Fruit fly (Drosophila melanogaster) S2 (cell line): ENCODE measurements around the gene betaggt-I.

Experiments
- CG8478 ChIP-seq: fragments of >200 bp; optimal IDR thresholded peaks from 2 replicates; lab custom pipeline; 2018
- CTCF ChIP-seq, 2 experiments: fragments of >200 bp; optimal IDR thresholded peaks; 2 replicates each; lab custom pipeline; 2018

Gene betaggt-I

dm6 chr2L:4945300-4945699 lies at the start of gene betaggt-I, which contains the start of gene mRpL24:
Gene betaggt-I (plus strand): TSS chr2L:4945579.
Gene mRpL24 (minus strand): TSS chr2L:4945361.
- no peak for TF ChIP-seq CG8478 (lab: Kevin White, UChicago)
- no peak for TF ChIP-seq CTCF (optimal IDR thresholded peaks at IDR 0.05; lab: Kevin White, UChicago)

dm6 chr2L:4895902-4896301 lies 49.5 kb upstream of the betaggt-I start:
- TF ChIP-seq CTCF (optimal IDR thresholded peaks at IDR 0.05; lab: Kevin White, UChicago) (no peak), CG8478 (lab: Kevin White, UChicago) (no peak)

dm6 chr2L:4896484-4897205 lies 48.7 kb upstream of the betaggt-I start:
- TF ChIP-seq CG8478 (lab: Kevin White, UChicago) = no peak
- no peak for TF ChIP-seq CTCF (optimal IDR thresholded peaks at IDR 0.05; lab: Kevin White, UChicago)

- TF ChIP-seq CTCF (optimal IDR thresholded peaks at IDR 0.05; lab: Kevin White, UChicago) = no peak
- TF ChIP-seq CG8478 (lab: Kevin White, UChicago) = no peak
These were observed 47.2 kb upstream of the betaggt-I start for dm6 chr2L:4898165-4898564.

- TF ChIP-seq CG8478 (lab: Kevin White, UChicago) (no peak), CTCF (optimal IDR thresholded peaks at IDR 0.05; lab: Kevin White, UChicago) (no peak)
These were observed 45.5 kb upstream of the betaggt-I start for dm6 chr2L:4899599-4900559.

dm6 chr2L:4903838-4904237 lies 41.5 kb upstream of the betaggt-I start:
- TF ChIP-seq CTCF (optimal IDR thresholded peaks at IDR 0.05; lab: Kevin White, UChicago) (no peak), CG8478 (lab: Kevin White, UChicago) (no peak)

dm6 chr2L:4905365-4906280 lies 39.8 kb upstream of the betaggt-I start:
- no peak for TF ChIP-seq CTCF (optimal IDR thresholded peaks at IDR 0.05; lab: Kevin White, UChicago)
- TF ChIP-seq CG8478 (lab: Kevin White, UChicago) = no peak

- no peak for TF ChIP-seq CTCF (optimal IDR thresholded peaks at IDR 0.05; lab: Kevin White, UChicago)
- no peak for TF ChIP-seq CG8478 (lab: Kevin White, UChicago)
These were observed 38.7 kb upstream of the betaggt-I start, which contains the start of gene snsl for dm6 chr2L:4906546-4907250. Gene snsl (minus strand): TSS chr2L:4906762.

- TF ChIP-seq CG8478 (lab: Kevin White, UChicago) (no peak), CTCF (optimal IDR thresholded peaks at IDR 0.05; lab: Kevin White, UChicago) (no peak)
These were observed 37.4 kb upstream of the betaggt-I start for dm6 chr2L:4907986-4908385.

- TF ChIP-seq CG8478 (lab: Kevin White, UChicago) (no peak), CTCF (optimal IDR thresholded peaks at IDR 0.05; lab: Kevin White, UChicago) (no peak)
These were observed 29.6 kb upstream of the betaggt-I start for dm6 chr2L:4915715-4916153.

- no peak for TF ChIP-seq CG8478 (lab: Kevin White, UChicago)
- TF ChIP-seq CTCF (optimal IDR thresholded peaks at IDR 0.05; lab: Kevin White, UChicago) = no peak
These were observed 28.6 kb upstream of the betaggt-I start for dm6 chr2L:4916738-4917137.

- TF ChIP-seq CTCF (optimal IDR thresholded peaks at IDR 0.05; lab: Kevin White, UChicago) = no peak
- no peak for TF ChIP-seq CG8478 (lab: Kevin White, UChicago)
These were observed 17.0 kb upstream of the betaggt-I start for dm6 chr2L:4928340-4928739.

- TF ChIP-seq CTCF (optimal IDR thresholded peaks at IDR 0.05; lab: Kevin White, UChicago) = no peak
These were observed 14.8 kb upstream of the betaggt-I start for dm6 chr2L:4930541-4930940.
